Worm (Caenorhabditis elegans) whole organism, early embryonic: Measurements from ENCODE around the gene Y15E3A.3.

Source experiments
- B0310.2 ChIP-seq: sonication (generic microtip); optimal IDR thresholded peaks from 2 replicates; lab custom pipeline; 2016; ENCODE audit warnings: mild to moderate bottlenecking, missing genetic modification characterization, missing compliant biosample characterization
- F13C5.2 ChIP-seq: sonication (generic microtip); optimal IDR thresholded peaks from 2 replicates; lab custom pipeline; 2017; ENCODE audit warnings: mild to moderate bottlenecking, missing genetic modification characterization, inconsistent platforms, missing compliant biosample characterization
- aly-1 ChIP-seq: sonication (generic microtip); optimal IDR thresholded peaks from 2 replicates; lab custom pipeline; 2016; ENCODE audit warnings: missing genetic modification characterization, missing compliant biosample characterization
- ama-1 ChIP-seq: fragments of 150-350 bp; optimal IDR thresholded peaks from 2 replicates; lab custom pipeline; 2014
- ceh-13 ChIP-seq: fragments of 200-800 bp; sonication (Bioruptor generic); optimal IDR thresholded peaks from 2 replicates; lab custom pipeline; 2018; ENCODE audit warnings: mild to moderate bottlenecking, missing genetic modification characterization, missing compliant biosample characterization
- ceh-36 ChIP-seq: sonication (generic microtip); optimal IDR thresholded peaks from 2 replicates; lab custom pipeline; 2016; ENCODE audit warnings: missing genetic modification characterization, inconsistent platforms, missing compliant biosample characterization
- ets-7 ChIP-seq: sonication (generic microtip); optimal IDR thresholded peaks from 2 replicates; lab custom pipeline; 2016; ENCODE audit warnings: missing genotype, missing genetic modification characterization, missing compliant biosample characterization
- flt-1 ChIP-seq: fragments of 200-800 bp; sonication (Bioruptor generic); IDR thresholded peaks from 2 replicates; pipeline ENCODE4 v1.3.6; 2022; ENCODE audit warnings: missing genetic modification characterization, missing compliant biosample characterization
- hmbx-1 ChIP-seq: sonication (generic microtip); optimal IDR thresholded peaks from 2 replicates; lab custom pipeline; 2016; ENCODE audit warnings: mild to moderate bottlenecking, missing genetic modification characterization, missing compliant biosample characterization
- hmg-4 ChIP-seq: fragments of 200-800 bp; sonication (Bioruptor generic); optimal IDR thresholded peaks from 2 replicates; lab custom pipeline; 2018; ENCODE audit warnings: mild to moderate bottlenecking, missing genetic modification characterization, missing compliant biosample characterization
- hnd-1 ChIP-seq: sonication (generic microtip); optimal IDR thresholded peaks from 2 replicates; lab custom pipeline; 2016; ENCODE audit warnings: missing genetic modification characterization, missing compliant biosample characterization
- pes-1 ChIP-seq: fragments of 200-800 bp; sonication (Bioruptor generic); IDR thresholded peaks from 2 replicates; pipeline ENCODE4 v1.3.6; 2022; ENCODE audit warnings: missing genetic modification reagents, missing genetic modification characterization, missing compliant biosample characterization
- scrt-1 ChIP-seq: fragments of 200-800 bp; sonication (Bioruptor generic); IDR thresholded peaks from 2 replicates; pipeline ENCODE4 v1.3.6; 2022; ENCODE audit warnings: missing genetic modification characterization, missing compliant biosample characterization
- sea-1 ChIP-seq: fragments of 200-800 bp; sonication (Bioruptor generic); conservative IDR thresholded peaks from 2 replicates; pipeline ENCODE4 v1.3.6; 2022; ENCODE audit warnings: missing genetic modification characterization, missing compliant biosample characterization
- tbx-11 ChIP-seq: fragments of 200-800 bp; sonication (Bioruptor generic); IDR thresholded peaks from 2 replicates; pipeline ENCODE4 v1.3.6; 2022; ENCODE audit warnings: missing genetic modification characterization, missing compliant biosample characterization
- tbx-37 ChIP-seq: fragments of 200-800 bp; sonication (Bioruptor generic); conservative IDR thresholded peaks from 2 replicates; pipeline ENCODE4 v1.3.6; 2022; ENCODE audit warnings: missing genetic modification reagents, missing genetic modification characterization, missing compliant biosample characterization
- tra-4 ChIP-seq: sonication (generic microtip); optimal IDR thresholded peaks from 2 replicates; lab custom pipeline; 2017; ENCODE audit warnings: missing genetic modification characterization, missing compliant biosample characterization

The Y15E3A.3 gene

DNA sequence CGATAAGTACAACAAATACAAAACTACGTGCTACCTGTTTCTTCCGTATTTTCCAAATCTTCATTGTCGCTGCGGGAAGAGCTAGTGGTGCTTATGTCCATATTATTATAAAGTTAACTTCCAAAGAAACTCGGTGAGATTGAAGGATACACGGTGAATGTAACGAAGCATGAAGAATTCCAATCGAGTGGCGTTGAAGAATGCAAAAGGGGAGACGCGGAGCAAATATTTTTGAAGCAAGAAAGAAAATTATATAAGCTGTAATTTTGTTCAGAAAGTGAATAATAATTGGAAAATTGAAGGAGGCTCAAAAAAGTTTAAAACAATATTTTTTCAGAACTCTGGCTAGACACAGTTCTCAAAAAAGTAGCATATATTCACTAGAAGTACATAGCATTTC, at the start of gene Y15E3A.3:
Y15E3A.3 (minus strand) TSS at position 101 of the 400 bp plus-strand sequence.
- TF ChIP-seq sea-1 (GFP tag; lab: Robert Waterston, UW) = no peak
- no peak for TF ChIP-seq tbx-37 (GFP tag; lab: Robert Waterston, UW)
- TF ChIP-seq F13C5.2 (tag; lab: Kevin White, UChicago) = no peak
- TF ChIP-seq ets-7 = no peak
- no peak for TF ChIP-seq hmbx-1
- no peak for TF ChIP-seq ama-1 (lab: Kevin White, UChicago)
- TF ChIP-seq ceh-36 (tag; lab: Kevin White, UChicago) = no peak
- no peak for TF ChIP-seq aly-1 (tag; lab: Kevin White, UChicago)
- TF ChIP-seq tbx-11 (GFP tag; lab: Robert Waterston, UW) = no peak
- no peak for TF ChIP-seq pes-1
- TF ChIP-seq ceh-13 (GFP tag; lab: Kevin White, UChicago) = no peak
- no peak for TF ChIP-seq tra-4 (tag; lab: Kevin White, UChicago)
- TF ChIP-seq hmg-4 = no peak
- no peak for TF ChIP-seq B0310.2 (tag; lab: Kevin White, UChicago)
- no peak for TF ChIP-seq hnd-1 (tag; lab: Kevin White, UChicago)
- no peak for TF ChIP-seq flt-1 (GFP tag; lab: Robert Waterston, UW)
- no peak for TF ChIP-seq scrt-1 (GFP tag; lab: Robert Waterston, UW)

DNA sequence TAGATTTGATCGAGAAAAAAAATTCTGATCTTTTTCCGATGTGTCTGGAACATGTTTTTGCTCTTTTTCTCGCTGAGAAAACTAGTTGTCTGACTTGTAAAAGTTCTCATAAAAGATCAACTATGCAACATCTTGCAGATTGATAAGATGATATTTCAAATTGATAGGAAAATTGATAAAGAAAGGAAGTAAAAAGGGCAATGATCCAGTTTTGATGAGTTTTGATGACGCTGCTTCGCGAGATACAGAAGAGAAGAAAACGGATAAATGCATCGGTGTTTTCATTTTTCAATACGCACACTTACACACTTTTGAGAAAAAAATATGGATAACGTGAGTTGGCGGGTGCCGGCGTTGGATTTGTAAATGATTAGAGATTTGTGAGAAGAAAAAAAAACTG, 49.7 kb upstream of the Y15E3A.3 start:
- TF ChIP-seq tbx-11 (GFP tag; lab: Robert Waterston, UW) (no peak), sea-1 (GFP tag; lab: Robert Waterston, UW) (no peak), flt-1 (GFP tag; lab: Robert Waterston, UW) (no peak)

DNA sequence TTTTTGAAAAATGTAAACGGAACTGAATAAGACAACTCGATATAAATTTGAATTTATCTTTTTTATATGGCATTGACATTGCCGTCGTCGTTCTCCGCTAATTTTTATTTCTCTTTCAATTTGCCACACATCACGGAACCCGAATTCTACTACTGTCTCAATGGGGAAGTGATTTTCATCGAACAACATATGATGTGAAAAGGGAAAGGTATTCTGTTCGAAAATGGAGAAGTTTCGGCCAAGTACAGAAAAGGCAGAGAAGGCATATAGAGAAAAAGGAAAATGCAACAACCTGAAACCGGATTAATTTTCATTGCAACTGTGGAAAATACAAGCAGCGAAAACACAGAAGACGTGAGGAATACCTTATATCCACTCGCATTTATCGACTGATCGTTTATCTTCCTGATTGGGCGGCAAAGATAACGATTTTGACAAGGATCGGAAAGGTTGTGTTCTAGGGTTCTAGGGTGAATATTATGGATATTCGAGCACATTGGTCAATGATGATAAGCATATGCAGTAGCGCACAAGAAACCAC, 49.1 kb upstream of the Y15E3A.3 start:
- TF ChIP-seq ama-1 (lab: Kevin White, UChicago) (no peak), hmbx-1 (no peak), tbx-37 (GFP tag; lab: Robert Waterston, UW) (no peak), hmg-4 (no peak), ets-7 (no peak), ceh-36 (tag; lab: Kevin White, UChicago) (no peak), B0310.2 (tag; lab: Kevin White, UChicago) (no peak), sea-1 (GFP tag; lab: Robert Waterston, UW) (no peak), aly-1 (tag; lab: Kevin White, UChicago) (no peak)

DNA sequence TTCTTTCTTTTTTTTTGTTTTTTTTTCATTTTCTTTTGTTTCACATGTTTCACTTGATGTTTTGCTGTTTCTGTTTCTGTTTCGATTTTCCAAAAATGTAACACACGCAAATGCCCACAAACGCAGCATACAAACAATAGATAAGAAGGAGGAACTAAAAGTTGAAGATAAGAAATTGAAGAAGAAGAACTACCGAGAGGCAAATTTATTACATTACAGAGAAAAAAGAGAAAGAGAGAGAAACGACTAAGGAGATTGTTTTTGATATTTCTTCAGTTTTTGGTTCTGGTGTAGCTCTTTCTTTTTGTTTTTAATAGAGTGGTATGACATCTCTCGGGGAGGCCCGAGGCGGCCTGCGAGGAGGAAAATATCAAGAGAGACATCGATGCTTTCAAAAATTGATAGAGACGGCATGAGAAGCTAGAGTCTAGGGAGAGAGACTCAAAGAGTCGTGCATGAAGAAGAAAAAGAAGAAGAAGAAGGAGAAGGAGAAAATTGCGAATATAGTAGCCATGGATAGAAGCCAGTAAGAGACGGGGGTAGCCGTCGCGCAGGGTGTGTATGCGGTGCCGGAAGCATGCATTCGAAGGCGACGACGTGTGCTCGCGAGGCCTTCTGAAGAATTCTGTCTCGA, 47.9 kb upstream of the Y15E3A.3 start:
- TF ChIP-seq scrt-1 (GFP tag; lab: Robert Waterston, UW) (no peak), tbx-11 (GFP tag; lab: Robert Waterston, UW) (no peak), hmg-4 (peak; percentile 17)

DNA sequence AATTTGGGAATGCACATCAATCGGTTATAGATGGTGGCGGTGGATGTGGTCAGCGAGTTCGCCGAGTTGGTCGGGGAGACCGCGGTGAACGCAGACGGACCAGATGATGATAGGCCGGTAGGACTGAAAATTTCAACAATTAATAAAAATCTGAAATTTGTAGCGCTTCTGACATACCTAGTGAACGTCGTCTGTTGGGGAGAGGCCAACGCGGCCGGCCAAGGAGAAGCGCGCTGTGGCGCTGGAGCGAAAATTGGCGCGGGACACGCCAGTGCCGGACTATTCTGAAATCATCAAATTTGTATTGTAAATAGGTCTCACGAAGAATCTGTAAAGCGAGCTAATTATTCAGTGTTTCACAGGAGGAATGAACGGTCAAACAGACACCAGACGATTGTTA, 47.2 kb upstream of the Y15E3A.3 start:
- TF ChIP-seq sea-1 (GFP tag; lab: Robert Waterston, UW) = no peak
- no peak for TF ChIP-seq hnd-1 (tag; lab: Kevin White, UChicago)
- no peak for TF ChIP-seq pes-1
- no peak for TF ChIP-seq ama-1 (lab: Kevin White, UChicago)
- TF ChIP-seq tbx-11 (GFP tag; lab: Robert Waterston, UW) = no peak
- TF ChIP-seq hmg-4 = no peak
- TF ChIP-seq B0310.2 (tag; lab: Kevin White, UChicago) = no peak
- no peak for TF ChIP-seq ceh-36 (tag; lab: Kevin White, UChicago)
- TF ChIP-seq flt-1 (GFP tag; lab: Robert Waterston, UW) = no peak
- no peak for TF ChIP-seq ets-7
- TF ChIP-seq ceh-13 (GFP tag; lab: Kevin White, UChicago) = no peak
- no peak for TF ChIP-seq aly-1 (tag; lab: Kevin White, UChicago)
- no peak for TF ChIP-seq scrt-1 (GFP tag; lab: Robert Waterston, UW)
- no peak for TF ChIP-seq hmbx-1
- no peak for TF ChIP-seq F13C5.2 (tag; lab: Kevin White, UChicago)

DNA sequence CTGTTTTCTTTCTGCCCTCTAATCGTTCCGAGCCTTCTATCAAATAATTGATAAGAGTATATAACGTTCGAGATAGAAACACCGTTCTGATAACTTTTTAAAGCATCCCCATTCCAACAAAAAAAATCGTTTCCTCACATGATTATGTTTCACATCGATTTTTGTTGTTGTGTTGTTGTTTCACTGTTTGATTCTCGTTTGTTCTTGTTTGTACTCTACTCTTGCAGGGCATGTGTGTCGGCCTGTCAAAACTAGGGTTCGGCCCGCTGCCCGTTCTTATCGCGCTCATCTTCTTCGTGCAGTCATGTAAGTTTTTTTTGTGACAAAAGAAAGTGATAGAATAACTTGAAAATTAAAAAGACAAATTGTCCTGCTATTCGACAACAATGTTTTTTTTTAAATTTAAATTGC, 40.2 kb upstream of the Y15E3A.3 start, which contains the start of gene C33A11.2:
C33A11.2 (plus strand) TSS at position 226 of the 411 bp plus-strand sequence.
- TF ChIP-seq B0310.2 (tag; lab: Kevin White, UChicago) = no peak
- no peak for TF ChIP-seq tbx-37 (GFP tag; lab: Robert Waterston, UW)
- TF ChIP-seq ceh-36 (tag; lab: Kevin White, UChicago) = no peak
- TF ChIP-seq tbx-11 (GFP tag; lab: Robert Waterston, UW) = no peak
- no peak for TF ChIP-seq F13C5.2 (tag; lab: Kevin White, UChicago)
- TF ChIP-seq pes-1 = no peak
- no peak for TF ChIP-seq tra-4 (tag; lab: Kevin White, UChicago)
- TF ChIP-seq ets-7 = no peak

DNA sequence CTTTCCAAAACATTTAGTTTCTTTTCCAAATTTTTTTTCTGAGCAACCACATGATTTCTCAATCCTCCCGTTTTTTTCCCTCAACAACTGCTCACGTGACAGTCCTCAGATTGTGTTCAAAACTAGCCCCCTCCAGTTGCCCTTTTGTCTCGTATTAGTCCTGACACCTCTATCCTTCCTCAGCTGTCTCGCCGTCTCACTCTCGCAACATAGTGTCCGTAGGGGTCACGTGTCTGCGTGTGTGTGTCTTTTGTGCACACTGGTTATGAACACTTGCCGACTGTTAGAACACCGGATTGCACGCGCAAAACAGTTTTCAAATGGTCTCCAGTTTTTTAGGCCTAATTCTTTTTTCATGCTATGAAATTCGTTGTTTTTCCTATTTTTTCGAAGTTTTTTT, 39.6 kb upstream of the Y15E3A.3 start:
- no peak for TF ChIP-seq hnd-1 (tag; lab: Kevin White, UChicago)
- TF ChIP-seq ceh-36 (tag; lab: Kevin White, UChicago) = no peak
- TF ChIP-seq F13C5.2 (tag; lab: Kevin White, UChicago) = peak; percentile 13
- no peak for TF ChIP-seq tra-4 (tag; lab: Kevin White, UChicago)
- TF ChIP-seq aly-1 (tag; lab: Kevin White, UChicago) = no peak
- peak; percentile 67 for TF ChIP-seq hmg-4
